Worm (Caenorhabditis elegans) whole organism, L2 larva: Measurements from ENCODE around the gene H03G16.6.

Source experiments
- C34F6.9 ChIP-seq: fragments of 150-350 bp; optimal IDR thresholded peaks from 2 replicates; lab custom pipeline; 2014; ENCODE audit warnings: missing biosample characterization, missing genetic modification characterization
- F13H6.1 ChIP-seq: sonication (generic microtip); optimal IDR thresholded peaks from 2 replicates; lab custom pipeline; 2016; ENCODE audit warnings: missing genetic modification characterization, missing compliant biosample characterization
- ZK546.5 ChIP-seq: sonication (generic microtip); optimal IDR thresholded peaks from 2 replicates; lab custom pipeline; 2017; ENCODE audit warnings: missing biosample characterization, missing genetic modification characterization
- aly-2 ChIP-seq: fragments of 150-350 bp; optimal IDR thresholded peaks from 2 replicates; lab custom pipeline; 2014; ENCODE audit warnings: missing biosample characterization, missing genetic modification characterization
- blmp-1 ChIP-seq: sonication (generic microtip); optimal IDR thresholded peaks from 2 replicates; lab custom pipeline; 2017; ENCODE audit warnings: missing genetic modification characterization, mild to moderate bottlenecking, missing compliant biosample characterization, antibody characterized with exemption, moderate library complexity; ENCODE audit not compliant: insufficient read depth
- ceh-16 ChIP-seq: fragments of 150-350 bp; optimal IDR thresholded peaks from 2 replicates; lab custom pipeline; 2014; ENCODE audit warnings: missing biosample characterization, missing genetic modification characterization
- ceh-82 ChIP-seq: fragments of 150-350 bp; optimal IDR thresholded peaks from 2 replicates; lab custom pipeline; 2014; ENCODE audit warnings: missing biosample characterization, missing genetic modification characterization
- crh-2 ChIP-seq: sonication (generic microtip); optimal IDR thresholded peaks from 2 replicates; lab custom pipeline; 2017; ENCODE audit warnings: missing biosample characterization, missing genetic modification characterization
- dmd-4 ChIP-seq: sonication (generic microtip); optimal IDR thresholded peaks from 2 replicates; lab custom pipeline; 2017; ENCODE audit warnings: missing biosample characterization, missing genetic modification characterization
- egl-27 ChIP-seq: sonication (generic microtip); optimal IDR thresholded peaks from 3 replicates; lab custom pipeline; 2017; ENCODE audit warnings: missing biosample characterization, missing genetic modification reagents, missing genetic modification characterization
- elt-3 ChIP-seq: sonication (generic microtip); optimal IDR thresholded peaks from 2 replicates; lab custom pipeline; 2017; ENCODE audit warnings: missing biosample characterization, missing genetic modification characterization
- fos-1 ChIP-seq: fragments of 150-350 bp; optimal IDR thresholded peaks from 2 replicates; lab custom pipeline; 2014; ENCODE audit warnings: missing biosample characterization, missing genetic modification characterization
- lin-11 ChIP-seq: fragments of 150-350 bp; sonication (generic microtip); optimal IDR thresholded peaks from 2 replicates; lab custom pipeline; 2014; ENCODE audit warnings: missing biosample characterization, missing genetic modification characterization, inconsistent platforms, mixed read lengths
- lin-13 ChIP-seq: fragments of 150-350 bp; optimal IDR thresholded peaks from 2 replicates; lab custom pipeline; 2014; ENCODE audit warnings: missing biosample characterization, missing genetic modification reagents, missing genetic modification characterization
- nhr-10 ChIP-seq: sonication (generic microtip); optimal IDR thresholded peaks from 2 replicates; lab custom pipeline; 2017; ENCODE audit warnings: missing biosample characterization, missing genetic modification characterization
- nhr-12 ChIP-seq: fragments of 150-350 bp; optimal IDR thresholded peaks from 2 replicates; lab custom pipeline; 2014; ENCODE audit warnings: missing biosample characterization, missing genetic modification characterization
- nhr-129 ChIP-seq: fragments of 150-350 bp; optimal IDR thresholded peaks from 2 replicates; lab custom pipeline; 2014; ENCODE audit warnings: missing biosample characterization, missing genetic modification characterization
- nhr-21 ChIP-seq: fragments of 150-350 bp; optimal IDR thresholded peaks from 2 replicates; lab custom pipeline; 2014; ENCODE audit warnings: missing biosample characterization, missing genetic modification characterization
- nhr-23 ChIP-seq: fragments of 150-350 bp; optimal IDR thresholded peaks from 2 replicates; lab custom pipeline; 2014; ENCODE audit warnings: missing biosample characterization, missing genetic modification reagents, missing genetic modification characterization
- nhr-6 ChIP-seq: fragments of 150-350 bp; optimal IDR thresholded peaks from 2 replicates; lab custom pipeline; 2014; ENCODE audit warnings: missing biosample characterization, missing genetic modification characterization
- nhr-77 ChIP-seq: fragments of 150-350 bp; optimal IDR thresholded peaks from 2 replicates; lab custom pipeline; 2014; ENCODE audit warnings: missing biosample characterization, missing genetic modification characterization
- peb-1 ChIP-seq: fragments of 150-350 bp; optimal IDR thresholded peaks from 2 replicates; lab custom pipeline; 2014; ENCODE audit warnings: missing biosample characterization, missing genetic modification characterization
- sma-3 ChIP-seq: sonication (generic microtip); optimal IDR thresholded peaks from 2 replicates; lab custom pipeline; 2016; ENCODE audit warnings: missing genetic modification reagents, missing genetic modification characterization, missing compliant biosample characterization
- sma-9 ChIP-seq, 2 experiments: fragments of 150-350 bp in 1 of 2; sonication (generic microtip) in 1 of 2; optimal IDR thresholded peaks; 2 replicates each; lab custom pipeline; 2014 to 2016; ENCODE audit warnings: missing genetic modification characterization in 2 of 2, mild to moderate bottlenecking in 1 of 2, missing biosample characterization in 1 of 2, missing compliant biosample characterization in 1 of 2, missing genetic modification reagents in 1 of 2, moderate library complexity in 1 of 2
- snpc-4 ChIP-seq: fragments of 150-350 bp; optimal IDR thresholded peaks from 2 replicates; lab custom pipeline; 2014; ENCODE audit warnings: missing biosample characterization, missing genetic modification characterization
- unc-39 ChIP-seq: fragments of 150-350 bp; optimal IDR thresholded peaks from 2 replicates; lab custom pipeline; 2014; ENCODE audit warnings: missing biosample characterization, missing genetic modification characterization
- unc-55 ChIP-seq: fragments of 150-350 bp; sonication (generic microtip); optimal IDR thresholded peaks from 3 replicates; lab custom pipeline; 2014; ENCODE audit warnings: missing biosample characterization, missing genetic modification reagents, missing genetic modification characterization
- unc-62 ChIP-seq: fragments of 150-350 bp; optimal IDR thresholded peaks from 2 replicates; lab custom pipeline; 2014; ENCODE audit warnings: missing biosample characterization, missing genetic modification reagents, missing genetic modification characterization
- zag-1 ChIP-seq: fragments of 150-350 bp; optimal IDR thresholded peaks from 2 replicates; lab custom pipeline; 2014; ENCODE audit warnings: missing biosample characterization, missing genetic modification characterization
- ztf-1 ChIP-seq: fragments of 200-800 bp; sonication (Bioruptor generic); conservative IDR thresholded peaks from 2 replicates; pipeline ENCODE4 v1.3.6; 2022; ENCODE audit warnings: missing genetic modification characterization, missing compliant biosample characterization
- ztf-11 ChIP-seq: sonication (generic microtip); optimal IDR thresholded peaks from 2 replicates; lab custom pipeline; 2017; ENCODE audit warnings: missing biosample characterization, missing genetic modification characterization

The H03G16.6 gene

DNA sequence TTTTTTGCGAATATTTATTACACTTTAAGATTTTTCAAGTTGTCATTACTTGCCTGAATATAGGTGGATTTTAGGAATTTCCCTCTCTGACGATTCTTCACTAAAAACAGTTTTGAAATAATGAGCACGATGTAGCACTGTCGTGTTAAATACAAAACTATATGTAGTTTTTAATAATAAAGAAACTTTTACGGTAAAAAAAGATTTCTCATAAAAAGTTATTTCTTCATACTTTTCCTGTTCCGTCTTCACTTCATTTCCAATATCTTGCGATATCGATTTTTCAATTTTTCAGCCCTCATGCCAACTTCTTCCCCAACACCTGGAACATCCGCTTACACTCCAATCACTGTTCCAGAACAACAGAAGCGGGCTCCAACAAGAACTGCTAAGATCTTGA is at the start of gene H03G16.6:
TSS of gene H03G16.6 (plus strand) at position 301 of the 400 bp plus-strand sequence.
- no peak for TF ChIP-seq nhr-129 (tag; lab: Kevin White, UChicago)
- TF ChIP-seq unc-39 (tag; lab: Kevin White, UChicago): no peak
- TF ChIP-seq nhr-23 (tag; lab: Kevin White, UChicago): no peak
- TF ChIP-seq sma-9 (GFP tag; optimal IDR thresholded peaks at IDR 0.05; lab: Kevin White, UChicago): no peak
- TF ChIP-seq sma-9 (tag; optimal IDR thresholded peaks at IDR 0.05; lab: Kevin White, UChicago): no peak
- TF ChIP-seq aly-2 (tag; lab: Kevin White, UChicago): no peak
- TF ChIP-seq sma-3: no peak
- no peak for TF ChIP-seq zag-1

DNA sequence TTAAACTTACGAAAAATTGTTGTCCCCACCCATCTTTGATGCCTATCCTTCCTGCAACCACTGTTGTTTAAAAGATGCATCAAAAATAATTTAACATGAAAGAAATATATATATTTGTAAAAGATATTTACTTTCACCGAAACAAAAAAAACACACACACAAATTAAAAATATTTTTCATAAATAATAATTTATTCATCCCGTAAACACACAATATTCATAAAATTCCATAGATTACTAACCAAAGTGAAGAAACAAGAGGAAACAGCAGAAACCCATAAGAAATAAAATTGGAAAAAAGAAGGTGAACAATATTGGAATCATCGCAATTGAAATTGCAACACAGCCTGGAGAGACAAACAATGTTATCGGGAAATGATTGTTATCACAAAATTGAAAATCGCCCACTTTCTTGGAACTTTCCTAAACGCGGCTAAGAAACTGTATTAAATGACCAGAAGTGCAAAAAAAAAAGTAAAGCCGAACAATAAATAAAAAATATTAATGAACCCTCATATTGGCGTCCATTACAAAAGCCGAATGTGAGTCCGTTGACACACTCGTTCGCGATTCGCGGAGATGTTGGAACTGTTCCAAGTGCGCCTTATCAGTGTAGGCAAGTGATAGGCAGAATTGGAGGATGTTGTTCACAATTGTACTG is 48.5 kb upstream of the H03G16.6 start, which contains the start of gene slc-25A18.1:
TSS of gene slc-25A18.1 (minus strand) at position 51 of the 660 bp plus-strand sequence.
- TF ChIP-seq ceh-16 (tag; lab: Kevin White, UChicago) (no peak), snpc-4 (no peak), crh-2 (tag; lab: Kevin White, UChicago) (no peak), nhr-6 (tag; lab: Kevin White, UChicago) (no peak), blmp-1 (tag; lab: Kevin White, UChicago) (no peak), aly-2 (tag; lab: Kevin White, UChicago) (no peak), lin-11 (tag; lab: Kevin White, UChicago) (no peak), unc-62 (GFP tag; lab: Kevin White, UChicago) (no peak), ZK546.5 (tag; lab: Kevin White, UChicago) (no peak), ztf-1 (GFP tag; lab: Robert Waterston, UW) (no peak), sma-9 (GFP tag; optimal IDR thresholded peaks at IDR 0.05; lab: Kevin White, UChicago) (no peak), sma-9 (tag; optimal IDR thresholded peaks at IDR 0.05; lab: Kevin White, UChicago) (no peak), nhr-10 (tag; lab: Kevin White, UChicago) (no peak), sma-3 (no peak), ceh-82 (tag; lab: Kevin White, UChicago) (no peak), nhr-77 (tag; lab: Kevin White, UChicago) (no peak)
- TF ChIP-seq, all 48 proteins: peak for 0

- peak; percentile 43 for TF ChIP-seq crh-2 (tag; lab: Kevin White, UChicago)
- TF ChIP-seq ceh-16 (tag; lab: Kevin White, UChicago): no peak
- peak; percentile 32 for TF ChIP-seq C34F6.9 (tag; lab: Kevin White, UChicago)
- TF ChIP-seq unc-55 (GFP tag; lab: Kevin White, UChicago): peak; percentile 35
- TF ChIP-seq ztf-11 (tag; lab: Kevin White, UChicago): no peak
- TF ChIP-seq fos-1 (tag; lab: Kevin White, UChicago): peak; percentile 23
- peak; percentile 46 for TF ChIP-seq nhr-129 (tag; lab: Kevin White, UChicago)
Measured at ce11 chrX:15006847-15007358, 45.6 kb upstream of the H03G16.6 start, which contains the start of gene ergi-2. ergi-2 (minus strand) TSS chrX:15007308.

ce11 chrX:15008697-15009096 is 43.8 kb upstream of the H03G16.6 start:
- TF ChIP-seq aly-2 (tag; lab: Kevin White, UChicago) (no peak), nhr-21 (tag; lab: Kevin White, UChicago) (no peak), F13H6.1 (tag; lab: Kevin White, UChicago) (no peak), nhr-129 (tag; lab: Kevin White, UChicago) (no peak), ZK546.5 (tag; lab: Kevin White, UChicago) (no peak), nhr-77 (tag; lab: Kevin White, UChicago) (no peak), dmd-4 (tag; lab: Kevin White, UChicago) (no peak), unc-39 (tag; lab: Kevin White, UChicago) (no peak), ceh-82 (tag; lab: Kevin White, UChicago) (no peak), crh-2 (tag; lab: Kevin White, UChicago) (no peak), C34F6.9 (tag; lab: Kevin White, UChicago) (no peak), egl-27 (tag; lab: Kevin White, UChicago) (no peak), ceh-16 (tag; lab: Kevin White, UChicago) (no peak), elt-3 (tag; lab: Kevin White, UChicago) (no peak), nhr-12 (tag; lab: Kevin White, UChicago) (no peak), lin-13 (GFP tag; lab: Kevin White, UChicago) (no peak), ztf-11 (tag; lab: Kevin White, UChicago) (no peak), nhr-10 (tag; lab: Kevin White, UChicago) (no peak), peb-1 (tag; lab: Kevin White, UChicago) (no peak)
